Fruit fly (Drosophila melanogaster) Kc167 (cell line): ENCODE measurements around the gene CG15199.

Experiments used
- Myc ChIP-seq: fragments of >200 bp; optimal IDR thresholded peaks from 2 replicates; lab custom pipeline; 2017; ENCODE audit warnings: missing external identifiers
- Sin3A ChIP-seq: fragments of >200 bp; optimal IDR thresholded peaks from 2 replicates; lab custom pipeline; 2018; ENCODE audit warnings: missing external identifiers
- h ChIP-seq: fragments of >200 bp; optimal IDR thresholded peaks from 3 replicates; lab custom pipeline; 2018; ENCODE audit warnings: missing external identifiers
- insv ChIP-seq: fragments of >200 bp; optimal IDR thresholded peaks from 3 replicates; lab custom pipeline; 2018; ENCODE audit warnings: missing external identifiers
- psq ChIP-seq: fragments of >200 bp; optimal IDR thresholded peaks from 2 replicates; lab custom pipeline; 2017; ENCODE audit warnings: missing external identifiers
- ttk ChIP-seq: sonication (Bioruptor generic); optimal IDR thresholded peaks from 2 replicates; lab custom pipeline; 2017; ENCODE audit warnings: missing external identifiers

Gene CG15199

dm6 chrX:11149201-11149600 is 7.6 kb upstream of the CG15199 start, which contains the start of gene Lint-1:
Gene Lint-1 (plus strand): TSS chrX:11149323.
- TF ChIP-seq h (lab: Kevin White, UChicago): no peak
- TF ChIP-seq insv (lab: Kevin White, UChicago): no peak
- no peak for TF ChIP-seq Myc
- TF ChIP-seq psq: no peak

- no peak for TF ChIP-seq insv (lab: Kevin White, UChicago)
- TF ChIP-seq Sin3A (lab: Kevin White, UChicago): no peak
- TF ChIP-seq Myc: no peak
- no peak for TF ChIP-seq ttk
- TF ChIP-seq h (lab: Kevin White, UChicago): no peak
- no peak for TF ChIP-seq psq
Measured at dm6 chrX:11148272-11148835, 6.7 kb upstream of the CG15199 start, which contains the start of gene Ran. Gene Ran (minus strand): TSS chrX:11148716.

dm6 chrX:11147553-11148067 is 6.0 kb upstream of the CG15199 start:
- TF ChIP-seq psq (no peak), h (lab: Kevin White, UChicago) (no peak), Sin3A (lab: Kevin White, UChicago) (no peak), ttk (no peak), Myc (no peak), insv (lab: Kevin White, UChicago) (no peak)

- TF ChIP-seq ttk: no peak
- no peak for TF ChIP-seq insv (lab: Kevin White, UChicago)
- TF ChIP-seq h (lab: Kevin White, UChicago): no peak
- no peak for TF ChIP-seq psq
- TF ChIP-seq Myc: no peak
- no peak for TF ChIP-seq Sin3A (lab: Kevin White, UChicago)
Measured at dm6 chrX:11146598-11147176, 5.1 kb upstream of the CG15199 start.

- TF ChIP-seq insv (lab: Kevin White, UChicago) (no peak), ttk (no peak), h (lab: Kevin White, UChicago) (no peak), Sin3A (lab: Kevin White, UChicago) (no peak)
Measured at dm6 chrX:11144575-11144974, 2.9 kb upstream of the CG15199 start.

dm6 chrX:11143820-11144219 is 2.2 kb upstream of the CG15199 start, which contains the start of gene CG15201:
Gene CG15201 (plus strand): TSS chrX:11144120.
- TF ChIP-seq Myc (no peak), h (lab: Kevin White, UChicago) (no peak), insv (lab: Kevin White, UChicago) (no peak), Sin3A (lab: Kevin White, UChicago) (no peak), ttk (no peak), psq (no peak)

dm6 chrX:11140163-11140562 is 1.5 kb downstream of the CG15199 start, which contains the start of gene ssp7:
Gene ssp7 (minus strand): TSS chrX:11140263.
- no peak for TF ChIP-seq Myc
- TF ChIP-seq psq: no peak
- TF ChIP-seq h (lab: Kevin White, UChicago): no peak
- no peak for TF ChIP-seq insv (lab: Kevin White, UChicago)
- TF ChIP-seq ttk: no peak
- TF ChIP-seq Sin3A (lab: Kevin White, UChicago): no peak

- no peak for TF ChIP-seq h (lab: Kevin White, UChicago)
- no peak for TF ChIP-seq psq
- no peak for TF ChIP-seq Sin3A (lab: Kevin White, UChicago)
- no peak for TF ChIP-seq ttk
- TF ChIP-seq Myc: no peak
- no peak for TF ChIP-seq insv (lab: Kevin White, UChicago)
Measured at dm6 chrX:11137566-11138186, 4.0 kb downstream of the CG15199 start, which contains the start of gene CDK2AP1. Gene CDK2AP1 (plus strand): TSS chrX:11137859.

dm6 chrX:11136587-11137512 is 4.8 kb downstream of the CG15199 start, which contains the start of gene Klp10A:
Gene Klp10A (minus strand): TSS chrX:11137118.
- TF ChIP-seq Myc (no peak), insv (lab: Kevin White, UChicago) (no peak), psq (no peak)

- TF ChIP-seq ttk (no peak), h (lab: Kevin White, UChicago) (no peak), Sin3A (lab: Kevin White, UChicago) (no peak), insv (lab: Kevin White, UChicago) (no peak), psq (no peak), Myc (no peak)
Measured at dm6 chrX:11135840-11136586, 5.6 kb downstream of the CG15199 start.

dm6 chrX:11132312-11132711 is 9.3 kb downstream of the CG15199 start, which contains the start of gene CG44385:
Gene CG44385 (minus strand): TSS chrX:11132412.
- TF ChIP-seq Myc (no peak), ttk (no peak), h (lab: Kevin White, UChicago) (no peak), psq (no peak), Sin3A (lab: Kevin White, UChicago) (no peak), insv (lab: Kevin White, UChicago) (no peak)
